Worm (Caenorhabditis elegans) whole organism, late embryonic: ENCODE measurements around the gene T10B10.8.

Source experiments
- C08G9.2 ChIP-seq: sonication (generic microtip); optimal IDR thresholded peaks from 2 replicates; lab custom pipeline; 2016; ENCODE audit warnings: mild to moderate bottlenecking, missing genetic modification characterization, moderate library complexity, missing compliant biosample characterization
- F13H6.1 ChIP-seq: sonication (generic microtip); optimal IDR thresholded peaks from 2 replicates; lab custom pipeline; 2016; ENCODE audit warnings: missing genetic modification characterization, missing compliant biosample characterization
- K02D7.2 ChIP-seq: sonication (generic microtip); optimal IDR thresholded peaks from 2 replicates; lab custom pipeline; 2017; ENCODE audit warnings: mild to moderate bottlenecking, missing genetic modification characterization, missing compliant biosample characterization
- K09A11.1 ChIP-seq: sonication (generic microtip); optimal IDR thresholded peaks from 2 replicates; lab custom pipeline; 2017; ENCODE audit warnings: antibody characterized with exemption, mild to moderate bottlenecking, missing genetic modification characterization, missing compliant biosample characterization; ENCODE audit not compliant: insufficient read depth
- T23F11.4 ChIP-seq: fragments of 200-800 bp; sonication (Bioruptor generic); optimal IDR thresholded peaks from 2 replicates; lab custom pipeline; 2018; ENCODE audit warnings: mild to moderate bottlenecking, missing genetic modification characterization, missing compliant biosample characterization
- Y22D7AL.16 ChIP-seq: sonication (generic microtip); optimal IDR thresholded peaks from 2 replicates; lab custom pipeline; 2016; ENCODE audit warnings: missing genetic modification characterization, missing compliant biosample characterization
- ahr-1 ChIP-seq: sonication (generic microtip); optimal IDR thresholded peaks from 2 replicates; lab custom pipeline; 2016; ENCODE audit warnings: missing genetic modification characterization, missing compliant biosample characterization
- ceh-14 ChIP-seq: sonication (generic microtip); optimal IDR thresholded peaks from 2 replicates; lab custom pipeline; 2016; ENCODE audit warnings: missing genotype, missing genetic modification characterization, missing compliant biosample characterization
- ceh-18 ChIP-seq: sonication (generic microtip); optimal IDR thresholded peaks from 2 replicates; lab custom pipeline; 2016; ENCODE audit warnings: missing genetic modification characterization, missing compliant biosample characterization
- ceh-19 ChIP-seq: fragments of 200-800 bp; sonication (Bioruptor generic); optimal IDR thresholded peaks from 2 replicates; lab custom pipeline; 2018; ENCODE audit warnings: mild to moderate bottlenecking, missing genetic modification characterization, missing compliant biosample characterization
- ceh-2 ChIP-seq: sonication (generic microtip); optimal IDR thresholded peaks from 2 replicates; lab custom pipeline; 2016; ENCODE audit warnings: missing genotype, missing genetic modification characterization, missing compliant biosample characterization
- ceh-22 ChIP-seq: sonication (generic microtip); optimal IDR thresholded peaks from 2 replicates; lab custom pipeline; 2017; ENCODE audit warnings: missing biosample characterization, missing genetic modification characterization
- ceh-24 ChIP-seq: sonication (generic microtip); optimal IDR thresholded peaks from 2 replicates; lab custom pipeline; 2016; ENCODE audit warnings: mild to moderate bottlenecking, missing genetic modification characterization, missing compliant biosample characterization
- ceh-34 ChIP-seq: sonication (generic microtip); optimal IDR thresholded peaks from 2 replicates; lab custom pipeline; 2016; ENCODE audit warnings: mild to moderate bottlenecking, missing genetic modification characterization, missing compliant biosample characterization
- ceh-48 ChIP-seq: sonication (generic microtip); optimal IDR thresholded peaks from 2 replicates; lab custom pipeline; 2016; ENCODE audit warnings: missing genetic modification characterization, inconsistent platforms, missing compliant biosample characterization
- ceh-6 ChIP-seq: fragments of 200-800 bp; sonication (Bioruptor generic); optimal IDR thresholded peaks from 2 replicates; lab custom pipeline; 2018; ENCODE audit warnings: mild to moderate bottlenecking, missing genetic modification characterization, missing compliant biosample characterization
- ceh-9 ChIP-seq: sonication (generic microtip); optimal IDR thresholded peaks from 2 replicates; lab custom pipeline; 2016; ENCODE audit warnings: mild to moderate bottlenecking, missing genetic modification characterization, inconsistent platforms, missing compliant biosample characterization
- che-1 ChIP-seq: sonication (generic microtip); optimal IDR thresholded peaks from 2 replicates; lab custom pipeline; 2016; ENCODE audit warnings: mild to moderate bottlenecking, missing genetic modification characterization, missing compliant biosample characterization
- dve-1 ChIP-seq: sonication (generic microtip); optimal IDR thresholded peaks from 2 replicates; lab custom pipeline; 2017; ENCODE audit warnings: antibody characterized with exemption, mild to moderate bottlenecking, missing genetic modification characterization, missing compliant biosample characterization
- elt-2 ChIP-seq: sonication (generic microtip); optimal IDR thresholded peaks from 2 replicates; lab custom pipeline; 2016; ENCODE audit warnings: missing genetic modification reagents, missing genetic modification characterization, missing compliant biosample characterization
- ets-4 ChIP-seq: sonication (generic microtip); optimal IDR thresholded peaks from 2 replicates; lab custom pipeline; 2016; ENCODE audit warnings: missing genetic modification characterization, missing compliant biosample characterization
- fkh-10 ChIP-seq: fragments of 150-350 bp; optimal IDR thresholded peaks from 2 replicates; lab custom pipeline; 2014; ENCODE audit warnings: missing biosample characterization, missing genetic modification reagents, missing genetic modification characterization
- fkh-6 ChIP-seq: sonication (generic microtip); optimal IDR thresholded peaks from 2 replicates; lab custom pipeline; 2016; ENCODE audit warnings: missing genetic modification characterization, missing compliant biosample characterization
- gmeb-2 ChIP-seq: sonication (generic microtip); optimal IDR thresholded peaks from 2 replicates; lab custom pipeline; 2016; ENCODE audit warnings: missing genetic modification characterization, inconsistent platforms, missing compliant biosample characterization
- hlh-30 ChIP-seq: sonication (generic microtip); optimal IDR thresholded peaks from 2 replicates; lab custom pipeline; 2017; ENCODE audit warnings: antibody characterized with exemption, missing genetic modification characterization, missing compliant biosample characterization; ENCODE audit not compliant: insufficient read depth
- hlh-6 ChIP-seq: sonication (generic microtip); optimal IDR thresholded peaks from 2 replicates; lab custom pipeline; 2016; ENCODE audit warnings: missing genotype, missing genetic modification characterization, missing compliant biosample characterization
- hlh-8 ChIP-seq: sonication (generic microtip); optimal IDR thresholded peaks from 2 replicates; lab custom pipeline; 2016; ENCODE audit warnings: missing genotype, missing genetic modification characterization, missing compliant biosample characterization
- lim-6 ChIP-seq: sonication (generic microtip); optimal IDR thresholded peaks from 2 replicates; lab custom pipeline; 2016; ENCODE audit warnings: missing genetic modification characterization, missing compliant biosample characterization
- mec-3 ChIP-seq: sonication (generic microtip); optimal IDR thresholded peaks from 2 replicates; lab custom pipeline; 2016; ENCODE audit warnings: borderline replicate concordance, missing genetic modification characterization, missing compliant biosample characterization
- nfya-1 ChIP-seq: sonication (generic microtip); optimal IDR thresholded peaks from 2 replicates; lab custom pipeline; 2017; ENCODE audit warnings: missing genetic modification characterization, mild to moderate bottlenecking, missing compliant biosample characterization, antibody characterized with exemption, moderate library complexity
- nhr-232 ChIP-seq: sonication (generic microtip); optimal IDR thresholded peaks from 2 replicates; lab custom pipeline; 2016; ENCODE audit warnings: missing genetic modification characterization, missing compliant biosample characterization
- npax-4 ChIP-seq: sonication (generic microtip); optimal IDR thresholded peaks from 2 replicates; lab custom pipeline; 2016; ENCODE audit warnings: missing genetic modification characterization, missing compliant biosample characterization
- odd-2 ChIP-seq: sonication (generic microtip); optimal IDR thresholded peaks from 2 replicates; lab custom pipeline; 2017; ENCODE audit warnings: antibody characterized with exemption, mild to moderate bottlenecking, missing genetic modification characterization, missing compliant biosample characterization
- pag-3 ChIP-seq: sonication (generic microtip); optimal IDR thresholded peaks from 2 replicates; lab custom pipeline; 2016; ENCODE audit warnings: missing compliant biosample characterization, missing genetic modification characterization, borderline replicate concordance
- pax-1 ChIP-seq: fragments of 150-350 bp; optimal IDR thresholded peaks from 2 replicates; lab custom pipeline; 2014; ENCODE audit warnings: missing biosample characterization, missing genetic modification characterization
- pha-2 ChIP-seq: sonication (generic microtip); optimal IDR thresholded peaks from 2 replicates; lab custom pipeline; 2017; ENCODE audit warnings: mild to moderate bottlenecking, missing genetic modification characterization, missing compliant biosample characterization
- ref-2 ChIP-seq: sonication (generic microtip); optimal IDR thresholded peaks from 2 replicates; lab custom pipeline; 2016; ENCODE audit warnings: missing genetic modification characterization, missing compliant biosample characterization
- rnt-1 ChIP-seq: sonication (generic microtip); optimal IDR thresholded peaks from 2 replicates; lab custom pipeline; 2016; ENCODE audit warnings: missing genetic modification characterization, missing compliant biosample characterization
- sdc-2 ChIP-seq: sonication (generic microtip); optimal IDR thresholded peaks from 2 replicates; lab custom pipeline; 2016; ENCODE audit warnings: missing genotype, missing genetic modification characterization, missing compliant biosample characterization
- sox-4 ChIP-seq: sonication (generic microtip); optimal IDR thresholded peaks from 2 replicates; lab custom pipeline; 2017; ENCODE audit warnings: mild to moderate bottlenecking, missing genetic modification characterization, inconsistent platforms, missing compliant biosample characterization
- syd-9 ChIP-seq: sonication (generic microtip); optimal IDR thresholded peaks from 2 replicates; lab custom pipeline; 2016; ENCODE audit warnings: mild to moderate bottlenecking, missing genetic modification characterization, moderate library complexity, missing compliant biosample characterization
- tbx-2 ChIP-seq: sonication (generic microtip); optimal IDR thresholded peaks from 2 replicates; lab custom pipeline; 2016; ENCODE audit warnings: missing genetic modification characterization, missing compliant biosample characterization
- unc-42 ChIP-seq: sonication (generic microtip); optimal IDR thresholded peaks from 2 replicates; lab custom pipeline; 2016; ENCODE audit warnings: missing genotype, missing genetic modification characterization, missing compliant biosample characterization
- unc-55 ChIP-seq: sonication (generic microtip); optimal IDR thresholded peaks from 2 replicates; lab custom pipeline; 2017; ENCODE audit warnings: missing biosample characterization, missing genetic modification reagents, missing genetic modification characterization
- unc-86 ChIP-seq: sonication (generic microtip); optimal IDR thresholded peaks from 2 replicates; lab custom pipeline; 2016; ENCODE audit warnings: missing genetic modification characterization, missing compliant biosample characterization
- zip-5 ChIP-seq: sonication (generic microtip); optimal IDR thresholded peaks from 2 replicates; lab custom pipeline; 2016; ENCODE audit warnings: missing genetic modification characterization, missing compliant biosample characterization
- ztf-16 ChIP-seq: sonication (generic microtip); optimal IDR thresholded peaks from 2 replicates; lab custom pipeline; 2017; ENCODE audit warnings: missing genetic modification characterization, missing compliant biosample characterization

Gene T10B10.8

ce11 chrX:15188986-15189675 is 23.1 kb upstream of the T10B10.8 start (continued):
- TF ChIP-seq syd-9 (tag; lab: Kevin White, UChicago) (peak; percentile 56), ceh-6 (no peak), pag-3 (tag; lab: Kevin White, UChicago) (no peak), hlh-8 (tag; lab: Kevin White, UChicago) (peak; percentile 22), sdc-2 (peak; percentile 63), ets-4 (tag; lab: Kevin White, UChicago) (no peak), ceh-18 (tag; lab: Kevin White, UChicago) (peak; percentile 94), rnt-1 (peak; percentile 62), ahr-1 (tag; lab: Kevin White, UChicago) (no peak), C08G9.2 (tag; lab: Kevin White, UChicago) (peak; percentile 39), pha-2 (tag; lab: Kevin White, UChicago) (no peak), ceh-48 (tag; lab: Kevin White, UChicago) (no peak), ztf-16 (tag; lab: Kevin White, UChicago) (no peak), lim-6 (tag; lab: Kevin White, UChicago) (peak; percentile 8), ceh-34 (tag; lab: Kevin White, UChicago) (peak; percentile 74), ceh-2 (no peak), hlh-6 (tag; lab: Kevin White, UChicago) (no peak), ceh-14 (peak; percentile 59), nhr-232 (no peak)

ce11 chrX:15188510-15188909 is 22.5 kb upstream of the T10B10.8 start:
- no peak for TF ChIP-seq ceh-24 (tag; lab: Kevin White, UChicago)
- TF ChIP-seq dve-1, result no peak
- TF ChIP-seq ceh-48 (tag; lab: Kevin White, UChicago), result no peak
- TF ChIP-seq rnt-1, result no peak
- TF ChIP-seq tbx-2 (tag; lab: Kevin White, UChicago), result no peak
- no peak for TF ChIP-seq pax-1
- TF ChIP-seq fkh-6 (tag; lab: Kevin White, UChicago), result no peak
- TF ChIP-seq C08G9.2 (tag; lab: Kevin White, UChicago), result no peak
- no peak for TF ChIP-seq mec-3 (tag; lab: Kevin White, UChicago)
- TF ChIP-seq syd-9 (tag; lab: Kevin White, UChicago), result no peak

- TF ChIP-seq ceh-18 (tag; lab: Kevin White, UChicago) (peak; percentile 80), unc-55 (GFP tag; lab: Kevin White, UChicago) (peak; percentile 9), fkh-10 (GFP tag; lab: Kevin White, UChicago) (no peak), sox-4 (tag; lab: Kevin White, UChicago) (peak; percentile 33), hlh-30 (tag; lab: Kevin White, UChicago) (peak; percentile 52), fkh-6 (tag; lab: Kevin White, UChicago) (no peak), mec-3 (tag; lab: Kevin White, UChicago) (peak; percentile 53), zip-5 (peak; percentile 1), pax-1 (peak; percentile 8), Y22D7AL.16 (tag; lab: Kevin White, UChicago) (no peak), nfya-1 (tag; lab: Kevin White, UChicago) (peak; percentile 59), T23F11.4 (GFP tag; lab: Kevin White, UChicago) (no peak), ceh-9 (no peak), dve-1 (peak; percentile 19), odd-2 (tag; lab: Kevin White, UChicago) (no peak), syd-9 (tag; lab: Kevin White, UChicago) (peak; percentile 28), K09A11.1 (tag; lab: Kevin White, UChicago) (peak; percentile 27), npax-4 (no peak), che-1 (peak; percentile 41), unc-42 (tag; lab: Kevin White, UChicago) (peak; percentile 49), elt-2 (tag; lab: Kevin White, UChicago) (peak; percentile 62), ceh-22 (tag; lab: Kevin White, UChicago) (no peak), ref-2 (tag; lab: Kevin White, UChicago) (peak; percentile 78), ceh-34 (tag; lab: Kevin White, UChicago) (peak; percentile 75), ceh-6 (peak; percentile 31), gmeb-2 (tag; lab: Kevin White, UChicago) (peak; percentile 38), ets-4 (tag; lab: Kevin White, UChicago) (no peak), ceh-19 (GFP tag; lab: Kevin White, UChicago) (peak; percentile 8), unc-86 (tag; lab: Kevin White, UChicago) (no peak), F13H6.1 (tag; lab: Kevin White, UChicago) (peak; percentile 34), K02D7.2 (tag; lab: Kevin White, UChicago) (no peak), ahr-1 (tag; lab: Kevin White, UChicago) (peak; percentile 7)
Observed at ce11 chrX:15181454-15181853, 15.4 kb upstream of the T10B10.8 start, which contains the start of gene pkhm-2. TSS of gene pkhm-2 (minus strand) at chrX:15181465.
